Fruit fly (Drosophila melanogaster) S2 (cell line): ENCODE measurements around the gene CG13631.

ENCODE experiments used
- CG8478 ChIP-seq: fragments of >200 bp; optimal IDR thresholded peaks from 2 replicates; lab custom pipeline; 2018
- CTCF ChIP-seq, 2 experiments: fragments of >200 bp; optimal IDR thresholded peaks; 2 replicates each; lab custom pipeline; 2018

The CG13631 gene

DNA sequence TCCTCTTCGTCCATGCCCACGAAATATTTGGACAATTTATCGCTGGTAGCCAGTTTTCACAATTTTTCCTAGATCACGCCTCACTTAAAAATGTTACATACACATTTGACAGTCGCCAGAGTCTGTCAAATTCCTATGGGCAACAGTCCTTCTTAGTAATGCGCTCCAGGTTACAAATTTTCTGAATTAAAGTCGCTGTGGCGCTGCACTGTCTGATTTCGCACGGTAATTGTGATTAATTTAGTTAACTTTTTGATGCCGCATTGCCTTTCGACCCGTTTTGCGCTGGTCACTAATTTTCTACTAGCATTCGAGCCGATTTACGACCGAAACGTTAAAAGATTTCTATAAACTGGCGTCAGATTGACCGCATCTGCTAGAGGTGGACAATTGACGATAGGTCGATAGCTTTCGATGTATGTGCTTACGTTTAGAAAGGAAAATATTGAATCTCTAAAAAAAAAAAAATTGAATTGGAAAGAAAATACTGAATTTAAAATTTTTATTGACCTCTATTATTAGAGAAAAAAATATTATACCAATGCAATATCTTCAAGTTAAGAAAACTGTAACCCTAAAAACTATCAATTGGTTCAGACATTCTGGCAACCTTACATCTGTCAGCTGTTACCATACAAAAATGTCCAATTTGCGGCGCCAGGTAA lies 44.6 kb downstream of the CG13631 start, which contains the start of the genes lili and CG34150:
TSS of gene lili (minus strand) at position 376 of the 665 bp plus-strand sequence.
TSS of gene CG34150 (plus strand) at position 626 of the 665 bp plus-strand sequence.
- no peak for TF ChIP-seq CTCF (optimal IDR thresholded peaks at IDR 0.05; lab: Kevin White, UChicago)
- no peak for TF ChIP-seq CG8478 (lab: Kevin White, UChicago)

DNA sequence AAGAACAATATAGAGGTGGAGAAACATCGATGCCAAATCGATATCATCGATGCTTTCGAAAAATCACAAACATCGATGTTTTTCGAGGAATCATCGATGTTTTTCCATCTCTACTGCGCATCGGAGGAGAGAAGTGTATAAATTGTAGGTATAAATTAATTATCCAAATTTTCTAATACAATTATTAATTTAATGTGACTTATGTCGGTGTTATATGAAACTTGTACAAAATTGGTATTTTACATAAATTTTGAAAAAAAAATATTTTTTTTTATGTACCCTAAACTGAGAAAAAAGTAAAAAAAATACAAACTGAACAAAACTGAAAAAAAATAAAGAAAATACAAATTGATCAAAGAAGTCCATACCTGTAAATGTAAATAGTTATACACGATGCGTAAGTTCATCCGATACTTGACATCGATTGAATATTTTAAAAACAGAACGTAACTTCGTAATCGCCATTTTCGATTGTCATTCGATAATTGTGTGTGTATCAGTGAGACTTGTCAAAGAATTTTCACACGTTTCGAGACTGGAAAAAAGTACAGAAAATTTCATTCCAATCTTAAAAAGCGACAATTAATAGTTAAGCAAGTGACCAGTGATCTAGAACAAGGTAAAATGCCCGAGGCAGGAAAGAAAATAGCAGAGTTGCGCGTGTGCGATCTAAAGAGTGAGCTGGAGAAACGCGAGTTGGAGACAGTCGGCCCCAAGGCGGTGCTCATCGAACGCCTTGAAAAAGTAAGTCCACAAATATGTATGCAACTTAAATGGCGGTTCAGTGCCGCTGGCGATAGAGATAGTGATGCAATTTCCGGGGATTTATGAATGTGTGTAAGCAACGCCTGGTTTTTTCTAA lies 48.1 kb downstream of the CG13631 start, which contains the start of the genes CG5808 and Saf-B:
TSS of gene CG5808 (minus strand) at position 15 of the 862 bp plus-strand sequence.
TSS of gene Saf-B (plus strand) at position 472 of the 862 bp plus-strand sequence.
- TF ChIP-seq CTCF (optimal IDR thresholded peaks at IDR 0.05; lab: Kevin White, UChicago) (no peak), CG8478 (lab: Kevin White, UChicago) (no peak)
